Fruit fly (Drosophila melanogaster): ENCODE measurements around the gene eIF2D.

eIF2D gene

DNA sequence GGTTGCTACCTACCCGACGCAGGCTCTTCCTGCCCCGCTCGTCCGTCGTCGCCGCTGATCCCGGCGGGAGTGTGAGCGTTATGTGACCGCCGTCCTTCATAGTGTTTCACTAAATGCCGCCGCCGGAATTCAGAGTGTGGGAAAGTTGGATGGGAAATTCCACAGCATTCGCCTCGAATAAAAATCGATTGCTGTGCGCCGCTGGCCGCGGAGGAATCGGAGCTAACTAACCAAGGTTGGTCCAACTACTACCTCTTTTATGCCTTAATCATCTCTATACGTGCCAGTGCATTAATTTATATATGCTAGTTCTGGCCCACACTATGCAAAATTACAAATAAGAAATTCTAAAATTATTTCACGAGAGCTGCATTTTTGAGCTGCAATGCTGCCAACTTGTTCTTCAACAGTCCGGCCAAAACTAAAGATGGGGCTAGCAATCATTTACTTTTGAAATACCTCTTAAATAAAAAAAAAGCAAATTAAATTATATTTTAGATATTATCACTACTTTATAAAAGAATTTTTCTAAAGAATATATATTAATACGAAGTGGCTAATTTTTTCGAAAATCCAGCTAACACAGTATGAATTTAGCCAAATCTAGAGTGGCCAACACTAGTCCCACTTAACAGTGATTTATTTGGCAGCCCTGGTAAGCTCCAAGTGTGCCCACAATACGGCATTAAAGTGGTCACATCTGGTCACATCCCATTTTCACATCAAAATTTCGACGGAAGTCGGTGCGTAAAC, 39.0 kb downstream of the eIF2D start, which contains the start of the genes alpha-Man-Ib and Pdhb (continued):
- TF ChIP-seq CG7839 (tag; optimal IDR thresholded peaks at IDR 0.05) (no peak), C15 (GFP tag; IDR thresholded peaks at IDR 0.05) (no peak), CG17912 (GFP tag; optimal IDR thresholded peaks at IDR 0.05) (peak; percentile 54), gsb-n (tag; optimal IDR thresholded peaks at IDR 0.05) (no peak), ATbp (GFP tag; optimal IDR thresholded peaks at IDR 0.05) (peak; percentile 49), Scr (GFP tag; IDR thresholded peaks at IDR 0.05; ENCODE audit: partially characterized antibody) (peak; percentile 37; the same call in 1 of the 2 replicates), sc (optimal IDR thresholded peaks at IDR 0.05) (no peak), sc (GFP tag; optimal IDR thresholded peaks at IDR 0.05) (peak; percentile 33), corto (GFP tag; optimal IDR thresholded peaks at IDR 0.05) (no peak), lbe (GFP tag; optimal IDR thresholded peaks at IDR 0.05) (peak; percentile 72), CG11504 (tag; optimal IDR thresholded peaks at IDR 0.05) (no peak), oc (tag; optimal IDR thresholded peaks at IDR 0.05) (no peak), CG8924 (tag; optimal IDR thresholded peaks at IDR 0.05) (peak; percentile 66), CG15011 (GFP tag; optimal IDR thresholded peaks at IDR 0.05) (no peak), CG17612 (GFP tag; IDR thresholded peaks at IDR 0.05) (no peak), Rx (GFP tag; IDR thresholded peaks at IDR 0.05) (peak; percentile 44), tgo (GFP tag; IDR thresholded peaks at IDR 0.05) (peak; percentile 83), Jarid2 (GFP tag; optimal IDR thresholded peaks at IDR 0.05) (peak; percentile 58), ssp (GFP tag; IDR thresholded peaks at IDR 0.05) (peak; percentile 84), Bdp1 (GFP tag; optimal IDR thresholded peaks at IDR 0.05) (no peak), Chrac-16 (GFP tag; optimal IDR thresholded peaks at IDR 0.05) (peak; percentile 79), CG11398 (GFP tag; optimal IDR thresholded peaks at IDR 0.05) (no peak), CG6272 (GFP tag; IDR thresholded peaks at IDR 0.05) (peak; percentile 78), CG7556 (GFP tag; optimal IDR thresholded peaks at IDR 0.05) (peak; percentile 73), CG6813 (GFP tag; optimal IDR thresholded peaks at IDR 0.05) (peak; percentile 51), CoRest (tag; optimal IDR thresholded peaks at IDR 0.05) (peak; percentile 92), otp (GFP tag; IDR thresholded peaks at IDR 0.05) (no peak; the same call in 2 of the 3 replicates), onecut (GFP tag; IDR thresholded peaks at IDR 0.05) (peak; percentile 97), Dek (tag; optimal IDR thresholded peaks at IDR 0.05) (peak; percentile 88), Asciz (GFP tag; optimal IDR thresholded peaks at IDR 0.05) (no peak), CG7372 (GFP tag; IDR thresholded peaks at IDR 0.05) (peak; percentile 75), CG9437 (GFP tag; optimal IDR thresholded peaks at IDR 0.05) (peak; percentile 80), CG10366 (GFP tag; IDR thresholded peaks at IDR 0.05) (peak; percentile 75), hth (optimal IDR thresholded peaks at IDR 0.05) (no peak), Side (GFP tag; optimal IDR thresholded peaks at IDR 0.05) (no peak), jing (GFP tag; optimal IDR thresholded peaks at IDR 0.05) (no peak), CG11085 (GFP tag; IDR thresholded peaks at IDR 0.05) (peak; percentile 81), CG11695 (GFP tag; IDR thresholded peaks at IDR 0.05) (peak; percentile 57; the same call in 1 of the 3 replicates), CG10321 (GFP tag; IDR thresholded peaks at IDR 0.05) (no peak), sr (GFP tag; IDR thresholded peaks at IDR 0.05) (no peak), sd (tag; optimal IDR thresholded peaks at IDR 0.05) (peak; percentile 92), seq (GFP tag; IDR thresholded peaks at IDR 0.05) (peak; percentile 54; the same call in 1 of the 2 replicates), crp (GFP tag; optimal IDR thresholded peaks at IDR 0.05) (peak in 1 of 2 experiments; percentile 47), eve (GFP tag; optimal IDR thresholded peaks at IDR 0.05) (no peak), ttk (GFP tag; IDR thresholded peaks at IDR 0.05) (peak; percentile 56; the same call in 1 of the 2 replicates), CG7928 (GFP tag; optimal IDR thresholded peaks at IDR 0.05) (peak; percentile 95), ash1 (GFP tag; optimal IDR thresholded peaks at IDR 0.05) (no peak), gcm (GFP tag; optimal IDR thresholded peaks at IDR 0.05) (no peak), CG10147 (GFP tag; optimal IDR thresholded peaks at IDR 0.05) (no peak), Tbp (GFP tag; optimal IDR thresholded peaks at IDR 0.05) (no peak)

Measured in whole organism, embryonic.